Worm (Caenorhabditis elegans) whole organism, early embryonic: Measurements from ENCODE around the gene srx-1.

Experiments
- F13C5.2 ChIP-seq: sonication (generic microtip); optimal IDR thresholded peaks from 2 replicates; lab custom pipeline; 2017; ENCODE audit warnings: mild to moderate bottlenecking, missing genetic modification characterization, inconsistent platforms, missing compliant biosample characterization
- ceh-36 ChIP-seq: sonication (generic microtip); optimal IDR thresholded peaks from 2 replicates; lab custom pipeline; 2016; ENCODE audit warnings: missing genetic modification characterization, inconsistent platforms, missing compliant biosample characterization
- hnd-1 ChIP-seq: sonication (generic microtip); optimal IDR thresholded peaks from 2 replicates; lab custom pipeline; 2016; ENCODE audit warnings: missing genetic modification characterization, missing compliant biosample characterization
- scrt-1 ChIP-seq: fragments of 200-800 bp; sonication (Bioruptor generic); IDR thresholded peaks from 2 replicates; pipeline ENCODE4 v1.3.6; 2022; ENCODE audit warnings: missing genetic modification characterization, missing compliant biosample characterization
- sea-1 ChIP-seq: fragments of 200-800 bp; sonication (Bioruptor generic); conservative IDR thresholded peaks from 2 replicates; pipeline ENCODE4 v1.3.6; 2022; ENCODE audit warnings: missing genetic modification characterization, missing compliant biosample characterization

DNA sequence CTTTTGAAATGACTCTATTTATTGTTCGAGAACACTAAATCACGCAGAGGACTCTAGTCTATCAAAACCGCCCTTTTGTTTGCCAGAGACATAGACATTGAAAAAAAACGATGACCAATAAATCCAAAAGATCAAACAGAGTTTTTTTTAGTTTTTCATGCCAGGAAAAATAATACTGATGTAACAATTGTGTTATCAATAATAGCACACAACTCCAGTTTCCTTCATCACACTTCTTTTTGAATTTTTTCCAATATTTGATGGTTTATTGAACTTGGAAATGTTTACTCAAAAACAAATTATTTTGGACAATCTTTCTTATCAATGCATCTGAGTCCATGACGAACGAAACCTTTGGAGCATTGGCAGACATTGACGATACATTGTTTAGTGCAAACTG, 50.5 kb downstream of the srx-1 start, which contains the start of gene C25E10.8:
- TF ChIP-seq sea-1 (no peak), ceh-36 (tag; lab: Kevin White, UChicago) (no peak), scrt-1 (GFP tag; lab: Robert Waterston, UW) (no peak), hnd-1 (no peak), F13C5.2 (tag; lab: Kevin White, UChicago) (no peak)
